Fruit fly (Drosophila melanogaster): ENCODE data around the gene CHMP2B.

Gene CHMP2B

dm6 chr3L:5139312-5139711 is at the start of gene CHMP2B, which contains the start of gene Tcs5 (continued):
- TF ChIP-seq chif (GFP tag; optimal IDR thresholded peaks at IDR 0.05) (peak; percentile 100), Stat92E (GFP tag; optimal IDR thresholded peaks at IDR 0.05) (peak in 1 of 3 experiments; percentile 24), exex (tag; optimal IDR thresholded peaks at IDR 0.05) (peak; percentile 97), dpn (GFP tag; optimal IDR thresholded peaks at IDR 0.05) (peak; percentile 100), CG3726 (GFP tag; IDR thresholded peaks at IDR 0.05) (peak; percentile 100), nerfin-1 (tag; optimal IDR thresholded peaks at IDR 0.05) (peak; percentile 99), Myb (GFP tag; optimal IDR thresholded peaks at IDR 0.05) (peak; percentile 94), Pdp1 (GFP tag; optimal IDR thresholded peaks at IDR 0.05) (peak; percentile 99 to 100), D (optimal IDR thresholded peaks at IDR 0.05) (no peak), D (GFP tag; optimal IDR thresholded peaks at IDR 0.05) (peak; percentile 100), CG9797 (GFP tag; optimal IDR thresholded peaks at IDR 0.05) (peak; percentile 74), NK7.1 (GFP tag; optimal IDR thresholded peaks at IDR 0.05) (peak; percentile 99), vnd (GFP tag; IDR thresholded peaks at IDR 0.05; ENCODE audit: partially characterized antibody) (no peak), ERR (GFP tag; optimal IDR thresholded peaks at IDR 0.05) (peak; percentile 99), luna (GFP tag; optimal IDR thresholded peaks at IDR 0.05) (peak; percentile 99), fd102C (GFP tag; optimal IDR thresholded peaks at IDR 0.05) (peak; percentile 98), BEAF-32 (GFP tag; optimal IDR thresholded peaks at IDR 0.05) (peak; percentile 54), CG1647 (GFP tag; optimal IDR thresholded peaks at IDR 0.05) (peak; percentile 100), CG18764 (GFP tag; optimal IDR thresholded peaks at IDR 0.05) (peak; percentile 99), sna (GFP tag; IDR thresholded peaks at IDR 0.05; ENCODE audit: partially characterized antibody) (0 out of 2 replicates have a peak, but pooled peaks have one; percentile 42), tx (GFP tag; optimal IDR thresholded peaks at IDR 0.05) (peak; percentile 99), CG15514 (GFP tag; optimal IDR thresholded peaks at IDR 0.05) (peak; percentile 96), CG5245 (GFP tag; optimal IDR thresholded peaks at IDR 0.05) (peak; percentile 100), Meics (GFP tag; optimal IDR thresholded peaks at IDR 0.05) (peak; percentile 99), Ada2b (GFP tag; IDR thresholded peaks at IDR 0.05) (peak; percentile 100), Ssrp (tag; optimal IDR thresholded peaks at IDR 0.05) (peak; percentile 100), CG8290 (GFP tag; optimal IDR thresholded peaks at IDR 0.05) (peak; percentile 99), CG8290 (tag; optimal IDR thresholded peaks at IDR 0.05) (peak; percentile 98 to 99), dimm (GFP tag; IDR thresholded peaks at IDR 0.05) (peak; percentile 100), CG7786 (GFP tag; optimal IDR thresholded peaks at IDR 0.05) (peak; percentile 99), TFAM (GFP tag; optimal IDR thresholded peaks at IDR 0.05) (peak; percentile 96), CG12299 (tag; optimal IDR thresholded peaks at IDR 0.05) (peak; percentile 99), CkIIα-i1 (GFP tag; IDR thresholded peaks at IDR 0.05) (peak; percentile 99), sima (GFP tag; optimal IDR thresholded peaks at IDR 0.05) (peak; percentile 99), Vsx1 (GFP tag; optimal IDR thresholded peaks at IDR 0.05) (peak; percentile 98), fd3F (GFP tag; optimal IDR thresholded peaks at IDR 0.05) (peak; percentile 100), fru (optimal IDR thresholded peaks at IDR 0.05) (no peak), esg (GFP tag; conservative IDR thresholded peaks at IDR 0.05) (peak; percentile 100), dan (GFP tag; IDR thresholded peaks at IDR 0.05) (peak; percentile 100), fd64A (GFP tag; optimal IDR thresholded peaks at IDR 0.05) (peak; percentile 99), CG13424 (tag; optimal IDR thresholded peaks at IDR 0.05) (peak; percentile 100), Side (GFP tag; optimal IDR thresholded peaks at IDR 0.05) (peak; percentile 99), aop (GFP tag; IDR thresholded peaks at IDR 0.05) (peak; percentile 99), tup (GFP tag; optimal IDR thresholded peaks at IDR 0.05) (peak; percentile 100), CG6813 (GFP tag; optimal IDR thresholded peaks at IDR 0.05) (peak; percentile 99), jumu (GFP tag; optimal IDR thresholded peaks at IDR 0.05) (peak; percentile 100), ewg (GFP tag; optimal IDR thresholded peaks at IDR 0.05) (peak; percentile 99), gce (GFP tag; IDR thresholded peaks at IDR 0.05) (peak; percentile 100), Awh (GFP tag; IDR thresholded peaks at IDR 0.05) (peak; percentile 100), seq (GFP tag; IDR thresholded peaks at IDR 0.05) (peak; percentile 100), CG11247 (GFP tag; IDR thresholded peaks at IDR 0.05) (peak; percentile 100)

Measured in whole organism, embryonic.